Worm (Caenorhabditis elegans) whole organism, L4/young adult: ENCODE results near the gene dlst-1.
A peak's percentile ranks its signal among the peaks of the same experiment; 100 is the strongest.

Experiments
- W03F9.2 ChIP-seq: fragments of 150-350 bp; optimal IDR thresholded peaks from 2 replicates; lab custom pipeline; 2014; ENCODE audit warnings: missing biosample characterization, missing genetic modification characterization
- dao-5 ChIP-seq: sonication (generic microtip); optimal IDR thresholded peaks from 2 replicates; lab custom pipeline; 2016; ENCODE audit warnings: missing genotype, missing genetic modification characterization, moderate library complexity, missing compliant biosample characterization
- him-1 ChIP-seq: sonication (generic microtip); optimal IDR thresholded peaks from 2 replicates; lab custom pipeline; 2016; ENCODE audit warnings: missing genotype, missing genetic modification reagents, missing genetic modification characterization, missing compliant biosample characterization

dlst-1 gene

ce11 chrV:6683740-6684139 is 25.2 kb downstream of the dlst-1 start:
- TF ChIP-seq him-1 (tag; lab: Kevin White, UChicago), result no peak
- TF ChIP-seq dao-5 (tag; lab: Kevin White, UChicago), result no peak
- TF ChIP-seq W03F9.2, result no peak

- TF ChIP-seq dao-5 (tag; lab: Kevin White, UChicago), result no peak
These were observed 25.6 kb downstream of the dlst-1 start for ce11 chrV:6683282-6683681.

- TF ChIP-seq dao-5 (tag; lab: Kevin White, UChicago) (no peak), him-1 (tag; lab: Kevin White, UChicago) (no peak), W03F9.2 (no peak)
These were observed 27.4 kb downstream of the dlst-1 start, which contains the start of gene egl-46 for ce11 chrV:6681501-6681900. TSS of gene egl-46 (minus strand) at chrV:6681573.

ce11 chrV:6676158-6676849 is 32.6 kb downstream of the dlst-1 start, which contains the start of gene cest-34:
TSS of gene cest-34 (plus strand) at chrV:6676799.
- TF ChIP-seq W03F9.2, result no peak
- TF ChIP-seq him-1 (tag; lab: Kevin White, UChicago), result no peak
- TF ChIP-seq dao-5 (tag; lab: Kevin White, UChicago), result no peak

ce11 chrV:6673967-6674366 is 34.9 kb downstream of the dlst-1 start, which contains the start of gene cest-31:
TSS of gene cest-31 (plus strand) at chrV:6674267.
- TF ChIP-seq dao-5 (tag; lab: Kevin White, UChicago), result no peak
- TF ChIP-seq him-1 (tag; lab: Kevin White, UChicago), result no peak
- no peak for TF ChIP-seq W03F9.2

- TF ChIP-seq him-1 (tag; lab: Kevin White, UChicago) (no peak), W03F9.2 (no peak), dao-5 (tag; lab: Kevin White, UChicago) (no peak)
These were observed 39.4 kb downstream of the dlst-1 start, which contains the start of gene cest-28 for ce11 chrV:6669520-6669919. TSS of gene cest-28 (plus strand) at chrV:6669820.

ce11 chrV:6668741-6669140 is 40.2 kb downstream of the dlst-1 start, which contains the start of gene str-180:
TSS of gene str-180 (minus strand) at chrV:6668841.
- TF ChIP-seq him-1 (tag; lab: Kevin White, UChicago), result no peak
- no peak for TF ChIP-seq dao-5 (tag; lab: Kevin White, UChicago)
- no peak for TF ChIP-seq W03F9.2

ce11 chrV:6666557-6666956 is 42.3 kb downstream of the dlst-1 start:
- TF ChIP-seq him-1 (tag; lab: Kevin White, UChicago) (no peak), dao-5 (tag; lab: Kevin White, UChicago) (no peak), W03F9.2 (no peak)

- no peak for TF ChIP-seq him-1 (tag; lab: Kevin White, UChicago)
- no peak for TF ChIP-seq dao-5 (tag; lab: Kevin White, UChicago)
- TF ChIP-seq W03F9.2, result no peak
These were observed 43.1 kb downstream of the dlst-1 start, which contains the start of gene pmp-5 for ce11 chrV:6665751-6666150. TSS of gene pmp-5 (minus strand) at chrV:6665813.

- no peak for TF ChIP-seq dao-5 (tag; lab: Kevin White, UChicago)
- TF ChIP-seq W03F9.2, result no peak
- TF ChIP-seq him-1 (tag; lab: Kevin White, UChicago), result no peak
These were observed 46.4 kb downstream of the dlst-1 start for ce11 chrV:6662505-6662904.

- TF ChIP-seq him-1 (tag; lab: Kevin White, UChicago) (no peak), dao-5 (tag; lab: Kevin White, UChicago) (no peak), W03F9.2 (no peak)
These were observed 47.2 kb downstream of the dlst-1 start for ce11 chrV:6661658-6662057.

- TF ChIP-seq dao-5 (tag; lab: Kevin White, UChicago) (no peak), him-1 (tag; lab: Kevin White, UChicago) (no peak), W03F9.2 (no peak)
These were observed 49.4 kb downstream of the dlst-1 start for ce11 chrV:6659533-6659932.

- TF ChIP-seq him-1 (tag; lab: Kevin White, UChicago) (peak; percentile 76), W03F9.2 (no peak)
These were observed 50.1 kb downstream of the dlst-1 start for ce11 chrV:6658765-6659164.

- TF ChIP-seq him-1 (tag; lab: Kevin White, UChicago) (no peak), dao-5 (tag; lab: Kevin White, UChicago) (no peak)
These were observed 51.2 kb downstream of the dlst-1 start for ce11 chrV:6657532-6658259.
